Worm (Caenorhabditis elegans) whole organism, midembryonic: ENCODE measurements around the gene stip-1.
A peak's percentile ranks its signal among the peaks of the same experiment; 100 is the strongest.

Source experiments
- T22C8.4 ChIP-seq: fragments of 200-800 bp; sonication (Bioruptor generic); IDR thresholded peaks from 2 replicates; pipeline ENCODE4 v1.3.6; 2022; ENCODE audit warnings: missing genetic modification characterization, missing compliant biosample characterization
- cog-1 ChIP-seq: sonication (generic microtip); optimal IDR thresholded peaks from 2 replicates; lab custom pipeline; 2016; ENCODE audit warnings: missing genetic modification characterization, missing compliant biosample characterization
- flt-1 ChIP-seq: fragments of 200-800 bp; sonication (Bioruptor generic); IDR thresholded peaks from 2 replicates; pipeline ENCODE4 v1.3.6; 2022; ENCODE audit warnings: missing genetic modification characterization, missing compliant biosample characterization
- klf-2 ChIP-seq: fragments of 200-800 bp; sonication (Bioruptor generic); conservative IDR thresholded peaks from 2 replicates; pipeline ENCODE4 v1.3.6; 2022; ENCODE audit warnings: missing genetic modification reagents, missing genetic modification characterization, missing compliant biosample characterization
- med-1 ChIP-seq: sonication (generic microtip); optimal IDR thresholded peaks from 2 replicates; lab custom pipeline; 2017; ENCODE audit warnings: missing genetic modification characterization, mild to moderate bottlenecking, missing compliant biosample characterization, antibody characterized with exemption, missing genetic modification reagents; ENCODE audit not compliant: insufficient read depth
- ref-1 ChIP-seq: fragments of 200-800 bp; sonication (Bioruptor generic); conservative IDR thresholded peaks from 2 replicates; pipeline ENCODE4 v1.3.6; 2022; ENCODE audit warnings: missing genetic modification reagents, missing genetic modification characterization, missing compliant biosample characterization
- tab-1 ChIP-seq: fragments of 200-800 bp; sonication (Bioruptor generic); IDR thresholded peaks from 2 replicates; pipeline ENCODE4 v1.3.6; 2022; ENCODE audit warnings: missing genetic modification characterization, missing compliant biosample characterization
- ztf-23 ChIP-seq: fragments of 200-800 bp; sonication (Bioruptor generic); IDR thresholded peaks from 2 replicates; pipeline ENCODE4 v1.3.6; 2022; ENCODE audit warnings: missing genetic modification reagents, missing genetic modification characterization, missing compliant biosample characterization
- ztf-29 ChIP-seq: fragments of 200-800 bp; sonication (Bioruptor generic); IDR thresholded peaks from 2 replicates; pipeline ENCODE4 v1.3.6; 2022; ENCODE audit warnings: missing genetic modification reagents, missing genetic modification characterization, missing compliant biosample characterization

Gene stip-1

DNA sequence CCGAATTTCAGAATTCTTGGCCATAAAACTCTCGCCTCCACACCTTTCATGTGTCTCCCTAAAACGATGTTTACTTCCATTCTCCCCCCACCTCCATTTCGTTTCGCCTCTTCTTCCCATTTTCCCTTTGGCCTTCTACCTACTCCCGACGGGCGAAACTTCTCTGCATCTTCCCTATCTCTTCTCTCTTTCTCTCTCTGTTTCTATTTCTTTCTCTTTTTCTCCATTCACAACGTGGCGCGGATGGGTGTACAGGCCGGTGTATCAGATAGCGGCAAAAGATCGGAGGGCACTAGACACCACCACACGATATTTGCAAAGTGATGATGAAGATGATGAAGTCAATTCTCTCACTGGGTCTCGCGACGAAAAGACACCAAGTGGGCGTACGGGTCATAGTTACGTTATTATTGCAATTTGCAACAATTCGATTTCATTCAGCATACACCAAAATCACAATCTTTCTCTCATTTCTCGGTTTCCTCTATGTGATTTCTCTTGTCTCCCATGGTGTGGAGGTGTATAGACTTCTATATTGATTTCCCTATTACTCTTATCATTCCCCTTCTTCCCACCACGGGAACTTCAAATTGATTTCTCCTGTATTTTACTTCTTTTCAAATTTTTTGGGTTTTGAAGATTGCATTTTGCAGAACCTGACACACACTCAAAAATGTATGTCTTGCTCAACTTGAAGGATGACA, 35.0 kb upstream of the stip-1 start, which contains the start of gene ztf-27:
ztf-27 (plus strand) TSS at position 654 of the 704 bp plus-strand sequence.
- TF ChIP-seq cog-1 (no peak), med-1 (GFP tag; lab: Kevin White, UChicago) (no peak), T22C8.4 (no peak), tab-1 (GFP tag; lab: Robert Waterston, UW) (no peak), ref-1 (no peak), ztf-29 (GFP tag; lab: Robert Waterston, UW) (no peak), flt-1 (no peak), klf-2 (GFP tag; lab: Robert Waterston, UW) (no peak), ztf-23 (GFP tag; lab: Robert Waterston, UW) (no peak)

DNA sequence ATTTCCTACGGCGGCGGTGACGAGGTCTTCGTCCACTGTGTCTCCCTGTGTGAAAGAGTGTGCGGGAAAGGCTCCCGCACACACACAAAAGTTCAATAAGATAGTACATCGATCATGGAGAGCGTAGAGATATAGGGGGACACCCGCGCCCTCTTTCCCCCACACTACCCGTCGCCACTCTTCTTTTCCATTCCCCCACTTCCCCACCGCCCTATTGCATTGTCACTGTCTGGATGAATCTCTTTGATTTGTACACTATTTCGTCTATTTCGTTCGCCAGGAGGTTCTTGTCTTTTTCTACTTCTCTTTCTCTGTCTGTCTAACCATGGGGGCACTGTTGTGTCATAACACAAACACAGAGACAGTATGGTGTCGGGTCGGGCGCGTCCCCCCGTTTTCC, 32.4 kb upstream of the stip-1 start:
- no peak for TF ChIP-seq T22C8.4
- peak; percentile 49 for TF ChIP-seq cog-1

DNA sequence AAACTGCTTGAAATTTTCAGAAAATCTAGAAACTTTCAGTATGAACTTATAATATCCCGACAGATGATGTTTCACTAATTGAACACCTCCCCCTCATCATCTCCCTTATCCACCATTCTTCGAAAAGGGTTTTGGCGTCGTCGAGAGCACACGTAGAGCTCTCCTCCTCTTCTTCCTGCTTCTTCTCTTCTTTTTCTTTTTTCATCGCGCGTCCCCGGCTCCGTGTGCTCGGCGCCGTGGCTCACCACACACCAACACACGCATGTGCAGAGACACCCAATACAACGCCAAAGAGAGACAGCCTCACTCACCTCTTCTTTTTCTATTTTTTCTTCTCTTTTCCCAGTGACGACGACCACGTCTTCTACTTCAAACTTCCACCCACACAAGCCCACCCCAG, 29.7 kb upstream of the stip-1 start:
- no peak for TF ChIP-seq ztf-29 (GFP tag; lab: Robert Waterston, UW)
- no peak for TF ChIP-seq klf-2 (GFP tag; lab: Robert Waterston, UW)
- no peak for TF ChIP-seq flt-1
- TF ChIP-seq T22C8.4: no peak
- no peak for TF ChIP-seq med-1 (GFP tag; lab: Kevin White, UChicago)
- no peak for TF ChIP-seq cog-1
- no peak for TF ChIP-seq ztf-23 (GFP tag; lab: Robert Waterston, UW)
- no peak for TF ChIP-seq tab-1 (GFP tag; lab: Robert Waterston, UW)
- TF ChIP-seq ref-1: no peak

DNA sequence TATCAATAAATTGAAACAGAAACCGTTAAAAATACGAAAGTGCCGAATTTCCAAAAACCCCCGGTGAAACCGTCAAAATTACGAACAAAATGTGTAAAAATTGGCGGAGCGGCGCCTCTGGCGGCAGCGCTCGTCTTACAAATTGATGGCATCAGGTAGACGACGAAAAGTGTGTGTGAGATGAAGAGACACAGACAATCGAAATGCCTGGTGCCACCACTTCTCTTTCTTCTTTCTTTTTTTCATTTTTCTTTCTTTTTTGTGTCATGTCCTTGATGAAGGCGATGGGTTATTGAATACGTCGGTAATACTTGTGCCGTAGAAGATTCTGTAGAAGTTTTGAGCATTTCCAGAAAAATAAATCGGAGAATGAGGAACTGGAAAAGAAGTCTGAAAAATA, 28.1 kb upstream of the stip-1 start:
- no peak for TF ChIP-seq med-1 (GFP tag; lab: Kevin White, UChicago)
- no peak for TF ChIP-seq flt-1
- no peak for TF ChIP-seq ref-1
- TF ChIP-seq tab-1 (GFP tag; lab: Robert Waterston, UW): no peak
- no peak for TF ChIP-seq cog-1
- TF ChIP-seq ztf-23 (GFP tag; lab: Robert Waterston, UW): no peak
- TF ChIP-seq klf-2 (GFP tag; lab: Robert Waterston, UW): no peak
- TF ChIP-seq ztf-29 (GFP tag; lab: Robert Waterston, UW): no peak
- no peak for TF ChIP-seq T22C8.4

DNA sequence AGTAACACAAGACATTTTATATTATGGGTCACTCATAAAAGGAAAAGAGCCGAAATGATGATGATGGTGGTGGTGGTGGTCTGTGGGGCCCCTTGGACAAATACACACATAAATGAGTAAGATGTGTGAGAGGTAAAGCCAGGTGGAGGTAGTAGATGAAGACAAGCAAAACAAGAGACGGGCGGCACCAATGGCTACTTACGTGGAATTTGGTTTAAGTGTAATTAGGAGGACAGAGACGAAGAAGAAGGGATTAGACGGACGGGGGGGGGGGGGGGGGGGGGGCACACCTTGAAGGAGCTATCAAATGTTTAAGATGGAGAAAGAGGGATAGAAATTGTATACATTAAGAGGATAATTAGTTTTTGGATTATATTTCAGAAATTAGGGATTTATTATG, 25.0 kb upstream of the stip-1 start:
- TF ChIP-seq ref-1 (no peak), klf-2 (GFP tag; lab: Robert Waterston, UW) (no peak), ztf-23 (GFP tag; lab: Robert Waterston, UW) (no peak)

DNA sequence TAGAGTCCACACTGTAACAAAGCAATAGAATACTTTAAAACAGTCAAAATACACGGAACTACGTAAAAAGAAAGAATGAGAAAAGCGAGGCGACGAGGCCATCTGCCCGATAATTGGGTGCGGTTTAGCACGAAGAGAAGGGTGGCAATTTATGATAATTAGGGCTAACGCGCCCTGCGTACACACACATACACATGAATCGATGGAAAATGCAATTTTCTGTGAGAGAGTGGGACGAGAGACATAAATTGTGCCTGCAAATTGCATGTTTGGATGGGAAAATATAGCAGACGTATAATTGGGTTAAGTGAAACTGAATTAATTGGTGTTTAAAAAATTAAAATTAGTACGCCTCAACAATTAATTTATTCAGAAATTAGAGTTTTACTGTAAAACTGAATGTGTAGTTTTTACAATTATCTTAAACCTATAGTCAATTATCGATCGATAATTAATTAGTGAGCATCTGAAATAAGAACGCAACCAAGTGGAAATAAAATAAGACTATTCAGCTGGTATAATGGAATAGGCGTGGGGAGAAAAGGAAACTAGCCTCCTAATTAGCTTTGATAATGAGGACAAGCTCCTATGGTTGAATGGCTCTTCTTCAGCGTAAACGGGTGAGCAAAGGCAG, 23.8 kb upstream of the stip-1 start:
- TF ChIP-seq ztf-29 (GFP tag; lab: Robert Waterston, UW) (no peak), cog-1 (no peak), T22C8.4 (no peak), flt-1 (no peak), tab-1 (GFP tag; lab: Robert Waterston, UW) (no peak), ztf-23 (GFP tag; lab: Robert Waterston, UW) (no peak), ref-1 (no peak), klf-2 (GFP tag; lab: Robert Waterston, UW) (no peak), med-1 (GFP tag; lab: Kevin White, UChicago) (no peak)

DNA sequence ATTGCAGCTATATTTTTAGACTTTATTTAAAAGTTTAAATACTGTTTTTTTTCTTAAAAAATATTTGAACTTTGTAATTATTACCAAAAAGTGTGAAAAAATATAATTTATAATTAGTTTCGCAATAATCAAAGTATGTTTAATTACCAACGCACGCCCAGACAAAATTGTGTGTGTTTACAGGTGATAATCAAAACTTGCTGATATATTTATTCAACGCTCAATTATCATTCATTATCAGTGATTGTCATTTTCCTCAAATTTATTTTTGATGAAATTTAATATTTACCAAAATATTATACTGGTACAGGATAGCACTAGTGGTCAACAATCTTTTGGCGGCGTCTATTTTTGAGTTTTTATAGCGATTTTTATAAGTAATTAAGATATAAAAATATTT, 23.2 kb upstream of the stip-1 start:
- no peak for TF ChIP-seq cog-1

DNA sequence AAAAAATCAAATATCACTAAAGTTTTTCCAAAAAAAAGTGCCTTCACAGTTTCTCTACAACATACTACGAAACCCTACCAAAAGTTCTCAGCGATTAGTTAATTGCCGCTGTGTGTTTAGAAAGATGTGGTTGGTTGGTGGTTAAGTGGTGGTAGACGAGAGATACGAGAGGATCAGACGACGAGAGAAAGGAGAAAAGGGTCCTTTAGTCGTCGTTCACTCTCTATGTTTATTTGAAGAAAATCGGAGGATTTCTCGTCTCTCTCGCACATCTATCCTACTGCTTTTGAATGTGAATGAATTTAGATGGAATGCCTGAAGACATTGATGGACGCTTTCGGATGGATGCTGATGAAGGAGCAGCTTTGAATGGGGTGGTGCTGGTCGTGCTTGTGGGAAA, 21.0 kb upstream of the stip-1 start:
- TF ChIP-seq cog-1: no peak
- TF ChIP-seq med-1 (GFP tag; lab: Kevin White, UChicago): no peak
- TF ChIP-seq flt-1: no peak
- TF ChIP-seq ref-1: no peak

DNA sequence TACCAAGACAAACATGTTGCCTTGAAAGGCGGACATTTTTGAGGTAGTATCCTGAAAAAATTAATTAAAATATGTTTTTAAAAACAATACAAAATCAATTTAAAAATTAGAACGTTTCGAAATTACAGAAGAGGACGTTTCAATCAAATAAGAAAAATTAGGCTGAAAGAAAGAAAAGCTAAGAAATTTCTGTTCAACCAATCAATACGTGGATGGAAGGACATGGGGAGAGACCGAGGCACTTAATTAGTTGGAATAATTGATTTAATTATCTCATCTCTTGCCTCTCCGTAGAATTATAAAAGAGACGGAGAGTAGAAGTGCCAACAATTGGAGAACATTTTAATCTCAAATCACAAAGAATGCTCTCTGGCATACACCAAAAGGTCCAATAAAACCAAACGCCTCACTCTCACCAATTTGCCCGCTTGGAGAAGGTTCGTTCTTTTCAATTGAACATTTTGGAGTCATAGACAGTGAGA, 19.8 kb upstream of the stip-1 start, which contains the start of gene ceh-58:
ceh-58 (minus strand) TSS at position 51 of the 482 bp plus-strand sequence.
- TF ChIP-seq ref-1 (no peak), cog-1 (no peak), ztf-23 (GFP tag; lab: Robert Waterston, UW) (no peak), klf-2 (GFP tag; lab: Robert Waterston, UW) (no peak), ztf-29 (GFP tag; lab: Robert Waterston, UW) (no peak), med-1 (GFP tag; lab: Kevin White, UChicago) (no peak), T22C8.4 (no peak), tab-1 (GFP tag; lab: Robert Waterston, UW) (0 out of 2 replicates have a peak, but pooled peaks have one; percentile 18)

DNA sequence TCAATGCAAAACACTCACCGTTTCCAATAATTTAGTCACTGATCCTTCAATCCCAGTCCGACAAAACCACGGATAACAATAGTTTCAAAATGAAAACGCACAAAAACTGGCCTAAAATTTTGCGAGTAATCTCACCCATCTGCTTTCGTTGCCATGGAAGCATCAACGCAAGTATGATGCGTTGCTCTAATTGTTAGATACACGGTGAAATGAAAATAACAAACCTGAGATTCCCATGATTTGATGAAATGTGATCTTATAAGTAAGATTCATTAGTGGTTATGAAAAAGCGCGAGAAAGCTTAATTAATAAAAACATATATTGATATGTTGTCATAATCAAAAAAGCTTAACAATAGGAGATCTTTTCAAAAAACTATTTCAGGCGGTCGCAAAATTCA, 17.4 kb upstream of the stip-1 start, which contains the start of gene ceh-57:
ceh-57 (minus strand) TSS at position 95 of the 400 bp plus-strand sequence.
- TF ChIP-seq ztf-23 (GFP tag; lab: Robert Waterston, UW): no peak
- no peak for TF ChIP-seq med-1 (GFP tag; lab: Kevin White, UChicago)
- no peak for TF ChIP-seq T22C8.4
- TF ChIP-seq ref-1: no peak

DNA sequence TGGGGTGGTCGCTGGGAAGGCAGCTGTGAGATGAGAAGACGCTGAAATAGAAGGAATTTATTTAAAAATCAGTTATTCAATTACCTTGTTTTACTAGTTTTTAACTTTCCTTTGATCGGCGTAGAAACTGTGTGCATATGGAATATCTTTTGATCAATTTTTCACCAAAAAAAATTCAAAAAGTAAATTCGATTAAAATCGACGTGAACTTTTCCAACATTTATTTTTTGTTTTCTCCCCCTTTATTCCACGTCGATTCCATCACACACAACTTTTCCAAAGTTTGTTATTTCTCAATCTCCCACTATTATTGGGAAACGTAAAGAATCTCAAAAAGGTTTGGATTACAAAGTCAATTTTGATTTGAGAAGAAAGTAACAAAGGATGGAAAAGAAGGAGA, 10.7 kb upstream of the stip-1 start, which contains the start of gene C07E3.4:
C07E3.4 (plus strand) TSS at position 301 of the 400 bp plus-strand sequence.
- no peak for TF ChIP-seq ztf-23 (GFP tag; lab: Robert Waterston, UW)
- no peak for TF ChIP-seq med-1 (GFP tag; lab: Kevin White, UChicago)
- no peak for TF ChIP-seq flt-1
- no peak for TF ChIP-seq cog-1
- no peak for TF ChIP-seq tab-1 (GFP tag; lab: Robert Waterston, UW)
- TF ChIP-seq T22C8.4: no peak
- TF ChIP-seq ref-1: no peak
- TF ChIP-seq ztf-29 (GFP tag; lab: Robert Waterston, UW): no peak
- no peak for TF ChIP-seq klf-2 (GFP tag; lab: Robert Waterston, UW)
